Worm (Caenorhabditis elegans) whole organism, late embryonic: ENCODE results near the gene K08F4.12.

Source experiments
- K02D7.2 ChIP-seq: sonication (generic microtip); optimal IDR thresholded peaks from 2 replicates; lab custom pipeline; 2017; ENCODE audit warnings: mild to moderate bottlenecking, missing genetic modification characterization, missing compliant biosample characterization
- T23F11.4 ChIP-seq: fragments of 200-800 bp; sonication (Bioruptor generic); optimal IDR thresholded peaks from 2 replicates; lab custom pipeline; 2018; ENCODE audit warnings: mild to moderate bottlenecking, missing genetic modification characterization, missing compliant biosample characterization
- ama-1 ChIP-seq: fragments of 150-350 bp; optimal IDR thresholded peaks from 2 replicates; lab custom pipeline; 2014
- che-1 ChIP-seq: sonication (generic microtip); optimal IDR thresholded peaks from 2 replicates; lab custom pipeline; 2016; ENCODE audit warnings: mild to moderate bottlenecking, missing genetic modification characterization, missing compliant biosample characterization
- elt-2 ChIP-seq: sonication (generic microtip); optimal IDR thresholded peaks from 2 replicates; lab custom pipeline; 2016; ENCODE audit warnings: missing genetic modification reagents, missing genetic modification characterization, missing compliant biosample characterization
- gmeb-2 ChIP-seq: sonication (generic microtip); optimal IDR thresholded peaks from 2 replicates; lab custom pipeline; 2016; ENCODE audit warnings: missing genetic modification characterization, inconsistent platforms, missing compliant biosample characterization
- nfya-1 ChIP-seq: sonication (generic microtip); optimal IDR thresholded peaks from 2 replicates; lab custom pipeline; 2017; ENCODE audit warnings: missing genetic modification characterization, mild to moderate bottlenecking, missing compliant biosample characterization, antibody characterized with exemption, moderate library complexity
- pros-1 ChIP-seq: fragments of 150-350 bp; optimal IDR thresholded peaks from 2 replicates; lab custom pipeline; 2014; ENCODE audit warnings: missing biosample characterization, missing genetic modification reagents, missing genetic modification characterization
- tbx-2 ChIP-seq: sonication (generic microtip); optimal IDR thresholded peaks from 2 replicates; lab custom pipeline; 2016; ENCODE audit warnings: missing genetic modification characterization, missing compliant biosample characterization
- ttx-3 ChIP-seq: sonication (generic microtip); optimal IDR thresholded peaks from 2 replicates; lab custom pipeline; 2016; ENCODE audit warnings: missing genetic modification reagents, missing genetic modification characterization, missing compliant biosample characterization
- unc-55 ChIP-seq: sonication (generic microtip); optimal IDR thresholded peaks from 2 replicates; lab custom pipeline; 2017; ENCODE audit warnings: missing biosample characterization, missing genetic modification reagents, missing genetic modification characterization

- no peak for TF ChIP-seq che-1 (tag; lab: Kevin White, UChicago)
- TF ChIP-seq T23F11.4 (GFP tag; lab: Kevin White, UChicago) = no peak
- TF ChIP-seq elt-2 = no peak
- TF ChIP-seq ama-1 (lab: Kevin White, UChicago) = no peak
- no peak for TF ChIP-seq ttx-3
- no peak for TF ChIP-seq tbx-2
- no peak for TF ChIP-seq nfya-1 (tag; lab: Kevin White, UChicago)
- no peak for TF ChIP-seq gmeb-2 (tag; lab: Kevin White, UChicago)
- TF ChIP-seq pros-1 (tag; lab: Kevin White, UChicago) = no peak
- TF ChIP-seq unc-55 (GFP tag; lab: Kevin White, UChicago) = no peak
- no peak for TF ChIP-seq K02D7.2
Observed at ce11 chrIV:10148938-10149337, 11.0 kb downstream of the K08F4.12 start, which contains the start of gene pigs-1.
